Worm (Caenorhabditis elegans) whole organism, L2 larva: ENCODE measurements around the gene spr-2.

Experiments
- C34F6.9 ChIP-seq: fragments of 150-350 bp; optimal IDR thresholded peaks from 2 replicates; lab custom pipeline; 2014; ENCODE audit warnings: missing biosample characterization, missing genetic modification characterization
- F13H6.1 ChIP-seq: sonication (generic microtip); optimal IDR thresholded peaks from 2 replicates; lab custom pipeline; 2016; ENCODE audit warnings: missing genetic modification characterization, missing compliant biosample characterization
- R02D3.7 ChIP-seq: fragments of 150-350 bp; optimal IDR thresholded peaks from 2 replicates; lab custom pipeline; 2014; ENCODE audit warnings: missing biosample characterization, missing genetic modification characterization
- Y55F3AM.14 ChIP-seq: fragments of 200-800 bp; sonication (Bioruptor generic); optimal IDR thresholded peaks from 2 replicates; lab custom pipeline; 2018; ENCODE audit warnings: mild to moderate bottlenecking, missing genetic modification characterization, missing compliant biosample characterization
- ZK546.5 ChIP-seq: sonication (generic microtip); optimal IDR thresholded peaks from 2 replicates; lab custom pipeline; 2017; ENCODE audit warnings: missing biosample characterization, missing genetic modification characterization
- ama-1 ChIP-seq: fragments of 150-350 bp; optimal IDR thresholded peaks from 2 replicates; lab custom pipeline; 2018; ENCODE audit warnings: inconsistent platforms
- blmp-1 ChIP-seq: sonication (generic microtip); optimal IDR thresholded peaks from 2 replicates; lab custom pipeline; 2017; ENCODE audit warnings: missing genetic modification characterization, mild to moderate bottlenecking, missing compliant biosample characterization, antibody characterized with exemption, moderate library complexity; ENCODE audit not compliant: insufficient read depth
- ceh-16 ChIP-seq: fragments of 150-350 bp; optimal IDR thresholded peaks from 2 replicates; lab custom pipeline; 2014; ENCODE audit warnings: missing biosample characterization, missing genetic modification characterization
- crh-2 ChIP-seq: sonication (generic microtip); optimal IDR thresholded peaks from 2 replicates; lab custom pipeline; 2017; ENCODE audit warnings: missing biosample characterization, missing genetic modification characterization
- elt-1 ChIP-seq: fragments of 150-350 bp; optimal IDR thresholded peaks from 2 replicates; lab custom pipeline; 2014; ENCODE audit warnings: missing biosample characterization, missing genetic modification characterization
- fos-1 ChIP-seq: fragments of 150-350 bp; optimal IDR thresholded peaks from 2 replicates; lab custom pipeline; 2014; ENCODE audit warnings: missing biosample characterization, missing genetic modification characterization
- lin-11 ChIP-seq: fragments of 150-350 bp; sonication (generic microtip); optimal IDR thresholded peaks from 2 replicates; lab custom pipeline; 2014; ENCODE audit warnings: missing biosample characterization, missing genetic modification characterization, inconsistent platforms, mixed read lengths
- lin-13 ChIP-seq: fragments of 150-350 bp; optimal IDR thresholded peaks from 2 replicates; lab custom pipeline; 2014; ENCODE audit warnings: missing biosample characterization, missing genetic modification reagents, missing genetic modification characterization
- lsy-2 ChIP-seq, 2 experiments: fragments of 150-350 bp in 1 of 2; sonication (generic microtip) in 1 of 2; optimal IDR thresholded peaks; 2 replicates each; lab custom pipeline; 2014 to 2017; ENCODE audit warnings: missing biosample characterization in 2 of 2, missing genetic modification characterization in 2 of 2
- mab-5 ChIP-seq: fragments of 150-350 bp; optimal IDR thresholded peaks from 2 replicates; lab custom pipeline; 2014; ENCODE audit warnings: missing biosample characterization, missing genetic modification characterization
- mbf-1 ChIP-seq: sonication (generic microtip); optimal IDR thresholded peaks from 2 replicates; lab custom pipeline; 2017; ENCODE audit warnings: missing biosample characterization, missing genetic modification characterization
- mdl-1 ChIP-seq, 2 experiments: fragments of 150-350 bp in 1 of 2; sonication (generic microtip) in 1 of 2; optimal IDR thresholded peaks; 2 replicates each; lab custom pipeline; 2017; ENCODE audit warnings: missing biosample characterization in 2 of 2, missing genetic modification characterization in 2 of 2
- nhr-10 ChIP-seq: sonication (generic microtip); optimal IDR thresholded peaks from 2 replicates; lab custom pipeline; 2017; ENCODE audit warnings: missing biosample characterization, missing genetic modification characterization
- nhr-11 ChIP-seq: fragments of 150-350 bp; optimal IDR thresholded peaks from 2 replicates; lab custom pipeline; 2014; ENCODE audit warnings: missing biosample characterization, missing genetic modification characterization
- nhr-12 ChIP-seq: fragments of 150-350 bp; optimal IDR thresholded peaks from 2 replicates; lab custom pipeline; 2014; ENCODE audit warnings: missing biosample characterization, missing genetic modification characterization
- nhr-237 ChIP-seq: fragments of 150-350 bp; optimal IDR thresholded peaks from 2 replicates; lab custom pipeline; 2014; ENCODE audit warnings: missing biosample characterization, missing genetic modification characterization
- peb-1 ChIP-seq: fragments of 150-350 bp; optimal IDR thresholded peaks from 2 replicates; lab custom pipeline; 2014; ENCODE audit warnings: missing biosample characterization, missing genetic modification characterization
- skn-1 ChIP-seq: sonication (generic microtip); optimal IDR thresholded peaks from 2 replicates; lab custom pipeline; 2017; ENCODE audit warnings: missing biosample characterization, missing genetic modification characterization
- sma-9 ChIP-seq, 2 experiments: fragments of 150-350 bp in 1 of 2; sonication (generic microtip) in 1 of 2; optimal IDR thresholded peaks; 2 replicates each; lab custom pipeline; 2014 to 2016; ENCODE audit warnings: missing genetic modification characterization in 2 of 2, mild to moderate bottlenecking in 1 of 2, missing biosample characterization in 1 of 2, missing compliant biosample characterization in 1 of 2, missing genetic modification reagents in 1 of 2, moderate library complexity in 1 of 2
- snpc-4 ChIP-seq: fragments of 150-350 bp; optimal IDR thresholded peaks from 2 replicates; lab custom pipeline; 2014; ENCODE audit warnings: missing biosample characterization, missing genetic modification characterization
- unc-39 ChIP-seq: fragments of 150-350 bp; optimal IDR thresholded peaks from 2 replicates; lab custom pipeline; 2014; ENCODE audit warnings: missing biosample characterization, missing genetic modification characterization
- unc-55 ChIP-seq: fragments of 150-350 bp; sonication (generic microtip); optimal IDR thresholded peaks from 3 replicates; lab custom pipeline; 2014; ENCODE audit warnings: missing biosample characterization, missing genetic modification reagents, missing genetic modification characterization
- zag-1 ChIP-seq: fragments of 150-350 bp; optimal IDR thresholded peaks from 2 replicates; lab custom pipeline; 2014; ENCODE audit warnings: missing biosample characterization, missing genetic modification characterization
- ztf-11 ChIP-seq: sonication (generic microtip); optimal IDR thresholded peaks from 2 replicates; lab custom pipeline; 2017; ENCODE audit warnings: missing biosample characterization, missing genetic modification characterization
- ztf-4 ChIP-seq: fragments of 150-350 bp; optimal IDR thresholded peaks from 2 replicates; lab custom pipeline; 2014; ENCODE audit warnings: missing biosample characterization, missing genetic modification characterization

spr-2 gene

ce11 chrIV:8844457-8844856 is 46.8 kb upstream of the spr-2 start, which contains the start of gene T11B7.2:
T11B7.2 (minus strand) TSS chrIV:8844557.
- TF ChIP-seq blmp-1 (tag; lab: Kevin White, UChicago) (no peak), snpc-4 (tag; lab: Kevin White, UChicago) (no peak), mab-5 (tag; lab: Kevin White, UChicago) (no peak), mdl-1 (tag; optimal IDR thresholded peaks at IDR 0.05; lab: Kevin White, UChicago) (no peak), Y55F3AM.14 (GFP tag; lab: Kevin White, UChicago) (no peak), sma-9 (GFP tag; optimal IDR thresholded peaks at IDR 0.05; lab: Kevin White, UChicago) (no peak), sma-9 (tag; optimal IDR thresholded peaks at IDR 0.05; lab: Kevin White, UChicago) (no peak), ama-1 (no peak)

DNA sequence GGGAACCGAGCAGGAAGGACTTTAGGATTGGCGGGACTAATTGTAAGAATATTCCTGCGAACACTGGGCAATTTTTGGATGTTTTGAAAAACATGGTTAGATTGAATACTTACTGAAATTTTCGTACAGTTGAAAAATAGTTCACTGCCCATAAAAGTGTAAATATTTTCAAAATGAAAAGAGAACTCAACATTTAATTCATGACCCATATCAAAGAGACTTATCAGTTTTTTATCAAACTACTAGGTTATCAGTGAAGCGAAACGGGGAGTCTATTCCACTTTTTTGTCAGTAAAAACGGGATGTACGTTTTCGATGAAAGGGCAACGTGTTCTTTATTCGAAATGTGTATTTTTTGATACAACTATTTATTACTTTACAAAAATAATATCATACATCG is 45.3 kb upstream of the spr-2 start:
- no peak for TF ChIP-seq skn-1 (tag; lab: Kevin White, UChicago)
- TF ChIP-seq nhr-10 (tag; lab: Kevin White, UChicago): no peak
- TF ChIP-seq crh-2 (tag; lab: Kevin White, UChicago): peak; percentile 24
- TF ChIP-seq fos-1 (tag; lab: Kevin White, UChicago): peak; percentile 80
- no peak for TF ChIP-seq lsy-2 (tag; optimal IDR thresholded peaks at IDR 0.05; lab: Kevin White, UChicago)
- TF ChIP-seq unc-39: no peak
- TF ChIP-seq, all 48 proteins: peak for 2

DNA sequence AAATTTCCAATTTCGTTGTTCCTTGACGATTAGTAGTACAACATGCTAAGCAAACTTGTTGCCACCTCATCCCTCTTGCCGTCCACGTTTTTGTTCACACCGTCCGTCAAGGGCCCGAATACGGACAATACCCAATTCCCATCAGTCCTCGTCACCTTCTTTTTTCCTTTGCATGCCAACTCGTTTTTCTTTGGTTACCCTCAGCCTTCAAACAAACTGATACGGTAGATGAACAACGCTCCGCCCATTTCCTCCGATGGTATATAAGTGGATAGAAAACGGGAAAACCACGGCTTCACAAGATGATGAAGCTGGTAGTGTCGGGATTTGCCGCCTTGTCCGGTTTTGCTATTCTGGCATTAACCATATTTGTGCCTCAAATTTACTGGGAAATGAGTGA is 43.3 kb upstream of the spr-2 start, which contains the start of gene col-118:
Gene col-118 (plus strand): TSS at position 301 of the 400 bp plus-strand sequence.
- no peak for TF ChIP-seq Y55F3AM.14 (GFP tag; lab: Kevin White, UChicago)

DNA sequence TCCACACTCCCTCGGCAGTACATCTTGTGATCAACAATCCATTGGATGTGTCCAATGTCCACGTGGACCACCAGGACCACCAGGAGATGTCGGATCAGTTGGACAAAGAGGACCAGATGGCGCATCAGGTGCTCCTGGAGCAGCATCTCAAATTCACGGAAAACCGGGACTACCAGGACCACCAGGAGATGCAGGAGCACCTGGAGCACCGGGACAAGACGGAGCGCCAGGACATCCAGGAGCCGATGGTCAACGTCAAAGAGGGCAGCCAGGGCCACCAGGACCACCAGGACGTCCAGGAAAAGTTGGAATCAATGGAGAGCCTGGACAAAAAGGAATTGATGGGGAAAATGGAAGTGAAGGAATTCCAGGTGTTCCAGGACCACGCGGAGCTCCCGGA is 42.3 kb upstream of the spr-2 start:
- no peak for TF ChIP-seq R02D3.7 (tag; lab: Kevin White, UChicago)
- no peak for TF ChIP-seq elt-1 (tag; lab: Kevin White, UChicago)
- TF ChIP-seq ceh-16 (tag; lab: Kevin White, UChicago): no peak
- no peak for TF ChIP-seq unc-55 (GFP tag; lab: Kevin White, UChicago)
- TF ChIP-seq skn-1 (tag; lab: Kevin White, UChicago): no peak
- no peak for TF ChIP-seq sma-9 (GFP tag; optimal IDR thresholded peaks at IDR 0.05; lab: Kevin White, UChicago)
- no peak for TF ChIP-seq sma-9 (tag; optimal IDR thresholded peaks at IDR 0.05; lab: Kevin White, UChicago)
- no peak for TF ChIP-seq zag-1
- TF ChIP-seq C34F6.9 (tag; lab: Kevin White, UChicago): no peak

ce11 chrIV:8850807-8851206 is 40.5 kb upstream of the spr-2 start:
- TF ChIP-seq crh-2 (tag; lab: Kevin White, UChicago) (no peak), F13H6.1 (tag; lab: Kevin White, UChicago) (peak; percentile 47)
- TF ChIP-seq, all 48 proteins: peak for 1

DNA sequence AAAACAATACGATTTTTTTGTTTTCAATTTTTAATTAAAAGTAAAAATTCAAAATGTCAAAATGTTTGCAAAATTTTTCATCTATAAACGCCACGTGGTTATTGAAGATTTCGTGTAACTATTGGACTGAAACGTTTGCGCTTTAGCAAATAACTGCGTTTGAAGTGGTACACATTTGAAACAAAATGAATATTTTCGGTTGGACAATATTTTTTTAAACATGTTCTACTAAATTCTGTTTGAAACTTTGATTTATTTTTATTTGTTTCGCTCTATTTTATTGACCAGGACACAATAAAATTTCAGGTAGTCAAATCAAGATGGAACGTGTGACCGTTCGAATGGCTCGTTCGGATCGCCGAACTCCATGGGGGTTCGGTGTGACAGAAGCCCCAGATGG is 39.1 kb upstream of the spr-2 start, which contains the start of gene alp-1:
Gene alp-1 (plus strand): TSS at position 301 of the 400 bp plus-strand sequence.
- TF ChIP-seq lin-11 (tag; lab: Kevin White, UChicago) (no peak), nhr-237 (tag; lab: Kevin White, UChicago) (no peak)
- TF ChIP-seq, all 48 proteins: peak for 0

ce11 chrIV:8853301-8853700 is 38.0 kb upstream of the spr-2 start:
- TF ChIP-seq R02D3.7 (tag; lab: Kevin White, UChicago) (no peak), ZK546.5 (no peak)

DNA sequence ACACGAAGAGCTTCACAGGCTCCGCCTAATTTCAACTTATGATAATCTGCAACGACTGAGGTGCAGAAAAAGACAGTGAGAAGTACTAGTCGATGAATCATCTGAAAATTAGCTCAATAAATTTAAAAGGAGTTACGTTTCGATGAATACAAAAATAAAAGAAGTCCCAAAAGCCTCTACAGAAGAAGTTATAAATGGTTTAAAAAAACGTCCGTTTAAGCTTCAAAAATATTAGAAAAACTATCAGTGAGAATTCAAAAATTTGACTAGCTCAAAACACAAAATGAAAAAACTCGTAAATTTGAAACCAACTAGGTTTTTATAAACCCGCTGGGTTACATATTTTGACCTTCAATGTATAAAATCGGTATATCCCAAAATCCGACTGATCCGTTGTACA is 35.3 kb upstream of the spr-2 start, which contains the start of gene T11B7.5:
Gene T11B7.5 (minus strand): TSS at position 101 of the 400 bp plus-strand sequence.
- TF ChIP-seq lin-13 (GFP tag; lab: Kevin White, UChicago): no peak
- no peak for TF ChIP-seq ztf-4 (tag; lab: Kevin White, UChicago)
- no peak for TF ChIP-seq ztf-11 (tag; lab: Kevin White, UChicago)
- no peak for TF ChIP-seq fos-1 (tag; lab: Kevin White, UChicago)
- TF ChIP-seq Y55F3AM.14 (GFP tag; lab: Kevin White, UChicago): no peak
- no peak for TF ChIP-seq sma-9 (GFP tag; optimal IDR thresholded peaks at IDR 0.05; lab: Kevin White, UChicago)
- no peak for TF ChIP-seq sma-9 (tag; optimal IDR thresholded peaks at IDR 0.05; lab: Kevin White, UChicago)
- TF ChIP-seq mbf-1 (tag; lab: Kevin White, UChicago): no peak
- TF ChIP-seq nhr-12 (tag; lab: Kevin White, UChicago): no peak
- TF ChIP-seq peb-1 (tag; lab: Kevin White, UChicago): no peak
- no peak for TF ChIP-seq nhr-11 (tag; lab: Kevin White, UChicago)
